Worm (Caenorhabditis elegans) whole organism, L4 larva: ENCODE measurements around the gene T05H10.4.

Source experiments
- F37D6.2 ChIP-seq: sonication (generic microtip); optimal IDR thresholded peaks from 2 replicates; lab custom pipeline; 2016; ENCODE audit warnings: mild to moderate bottlenecking, missing genetic modification characterization, missing compliant biosample characterization
- F49E8.2 ChIP-seq: sonication (generic microtip); optimal IDR thresholded peaks from 2 replicates; lab custom pipeline; 2016; ENCODE audit warnings: missing compliant biosample characterization, mild to moderate bottlenecking, missing genetic modification characterization, borderline replicate concordance
- Y75B8A.6 ChIP-seq: fragments of 200-800 bp; sonication (Bioruptor generic); IDR thresholded peaks from 2 replicates; pipeline ENCODE4 v1.3.6; 2022; ENCODE audit warnings: missing genetic modification reagents, missing genetic modification characterization, missing compliant biosample characterization
- aha-1 ChIP-seq: fragments of 150-350 bp; peaks from one replicate; lab custom pipeline; 2014; ENCODE audit warnings: missing biosample characterization, missing genetic modification characterization
- attf-4 ChIP-seq: sonication (generic microtip); optimal IDR thresholded peaks from 3 replicates; lab custom pipeline; 2017; ENCODE audit warnings: missing biosample characterization, missing genetic modification characterization
- ceh-20 ChIP-seq: fragments of 200-800 bp; sonication (Bioruptor generic); IDR thresholded peaks from 2 replicates; pipeline ENCODE4 v1.3.6; 2022; ENCODE audit warnings: missing genetic modification reagents, missing genetic modification characterization, missing compliant biosample characterization
- ceh-28 ChIP-seq: fragments of 150-350 bp; optimal IDR thresholded peaks from 2 replicates; lab custom pipeline; 2014; ENCODE audit warnings: missing biosample characterization, missing genetic modification reagents, missing genetic modification characterization
- ceh-32 ChIP-seq: sonication (generic microtip); optimal IDR thresholded peaks from 2 replicates; lab custom pipeline; 2016; ENCODE audit warnings: mild to moderate bottlenecking, missing genetic modification characterization, missing compliant biosample characterization; ENCODE audit not compliant: poor library complexity
- ces-1 ChIP-seq: fragments of 150-350 bp; sonication (generic microtip); optimal IDR thresholded peaks from 4 replicates; lab custom pipeline; 2014; ENCODE audit warnings: missing biosample characterization, missing genetic modification reagents, missing genetic modification characterization
- cey-2 ChIP-seq: sonication (generic microtip); optimal IDR thresholded peaks from 3 replicates; lab custom pipeline; 2017; ENCODE audit warnings: missing genetic modification characterization, mild to moderate bottlenecking, missing compliant biosample characterization, antibody characterized with exemption, borderline replicate concordance; ENCODE audit not compliant: insufficient read depth
- ctbp-1 ChIP-seq: fragments of 200-800 bp; sonication (Bioruptor generic); IDR thresholded peaks from 2 replicates; pipeline ENCODE4 v1.3.6; 2022; ENCODE audit warnings: missing genetic modification reagents, missing genetic modification characterization, missing compliant biosample characterization
- daf-12 ChIP-seq: fragments of 150-350 bp; optimal IDR thresholded peaks from 2 replicates; lab custom pipeline; 2014; ENCODE audit warnings: missing biosample characterization, missing genetic modification reagents, missing genetic modification characterization
- daf-16 ChIP-seq, 3 experiments: sonication (generic microtip); optimal IDR thresholded peaks; 2 replicates each; lab custom pipeline; 2016 to 2017; ENCODE audit warnings: missing genetic modification characterization in 3 of 3, missing genetic modification reagents in 3 of 3, mild to moderate bottlenecking in 2 of 3, missing compliant biosample characterization in 2 of 3, missing biosample characterization in 1 of 3, moderate library complexity in 1 of 3
- daf-19 ChIP-seq: fragments of 200-800 bp; sonication (Bioruptor generic); conservative IDR thresholded peaks from 2 replicates; pipeline ENCODE4 v1.3.6; 2022; ENCODE audit warnings: missing genetic modification characterization, missing compliant biosample characterization
- dmd-6 ChIP-seq: fragments of 200-800 bp; sonication (Bioruptor generic); IDR thresholded peaks from 2 replicates; pipeline ENCODE4 v1.3.6; 2022; ENCODE audit warnings: missing genetic modification reagents, missing genetic modification characterization, missing compliant biosample characterization
- dve-1 ChIP-seq: sonication (generic microtip); optimal IDR thresholded peaks from 2 replicates; lab custom pipeline; 2017; ENCODE audit warnings: antibody characterized with exemption, mild to moderate bottlenecking, missing genetic modification characterization, missing compliant biosample characterization; ENCODE audit not compliant: insufficient read depth
- egl-27 ChIP-seq: sonication (generic microtip); optimal IDR thresholded peaks from 3 replicates; lab custom pipeline; 2017; ENCODE audit warnings: missing biosample characterization, missing genetic modification reagents, missing genetic modification characterization
- fkh-10 ChIP-seq: fragments of 150-350 bp; optimal IDR thresholded peaks from 2 replicates; lab custom pipeline; 2014; ENCODE audit warnings: missing biosample characterization, missing genetic modification reagents, missing genetic modification characterization
- fos-1 ChIP-seq: fragments of 150-350 bp; optimal IDR thresholded peaks from 2 replicates; lab custom pipeline; 2014; ENCODE audit warnings: missing biosample characterization, missing genetic modification characterization
- hif-1 ChIP-seq, 2 experiments: sonication (generic microtip); optimal IDR thresholded peaks; 2 replicates each; lab custom pipeline; 2016 to 2017; ENCODE audit warnings: missing compliant biosample characterization in 2 of 2, missing genetic modification characterization in 2 of 2, missing genetic modification reagents in 2 of 2, missing genotype in 2 of 2, mild to moderate bottlenecking in 1 of 2
- hlh-11 ChIP-seq: fragments of 200-800 bp; sonication (Bioruptor generic); optimal IDR thresholded peaks from 2 replicates; lab custom pipeline; 2018; ENCODE audit warnings: mild to moderate bottlenecking, missing genetic modification characterization, missing compliant biosample characterization
- hlh-30 ChIP-seq: sonication (generic microtip); optimal IDR thresholded peaks from 2 replicates; lab custom pipeline; 2017; ENCODE audit warnings: antibody characterized with exemption, mild to moderate bottlenecking, missing genetic modification characterization, missing compliant biosample characterization; ENCODE audit not compliant: insufficient read depth
- jun-1 ChIP-seq: fragments of 150-350 bp; optimal IDR thresholded peaks from 2 replicates; lab custom pipeline; 2014; ENCODE audit warnings: missing biosample characterization, missing genetic modification reagents, missing genetic modification characterization
- lim-7 ChIP-seq: fragments of 200-800 bp; sonication (Bioruptor generic); IDR thresholded peaks from 2 replicates; pipeline ENCODE4 v1.3.6; 2022; ENCODE audit warnings: missing genetic modification characterization, missing compliant biosample characterization
- lin-1 ChIP-seq: fragments of 200-800 bp; sonication (Bioruptor generic); IDR thresholded peaks from 2 replicates; pipeline ENCODE4 v1.3.6; 2022; ENCODE audit warnings: missing genetic modification reagents, missing genetic modification characterization, missing compliant biosample characterization
- lin-38 ChIP-seq: fragments of 200-800 bp; sonication (Bioruptor generic); IDR thresholded peaks from 2 replicates; pipeline ENCODE4 v1.3.6; 2022; ENCODE audit warnings: missing genetic modification reagents, missing genetic modification characterization, missing compliant biosample characterization
- lir-3 ChIP-seq: sonication (generic microtip); optimal IDR thresholded peaks from 2 replicates; lab custom pipeline; 2016; ENCODE audit warnings: mild to moderate bottlenecking, missing genetic modification characterization, missing compliant biosample characterization
- madf-5 ChIP-seq, 2 experiments: fragments of 200-800 bp; sonication (Bioruptor generic); IDR thresholded peaks; 2 replicates each; pipeline ENCODE4 v1.3.6; 2022; ENCODE audit warnings: missing compliant biosample characterization in 2 of 2, missing genetic modification characterization in 2 of 2
- madf-9 ChIP-seq: fragments of 200-800 bp; sonication (Bioruptor generic); conservative IDR thresholded peaks from 2 replicates; pipeline ENCODE4 v1.3.6; 2022; ENCODE audit warnings: missing genetic modification reagents, missing genetic modification characterization, missing compliant biosample characterization
- mdl-1 ChIP-seq, 2 experiments: fragments of 150-350 bp in 1 of 2; sonication (generic microtip) in 1 of 2; optimal IDR thresholded peaks; 2 replicates each; lab custom pipeline; 2014 to 2017; ENCODE audit warnings: missing biosample characterization in 2 of 2, missing genetic modification characterization in 2 of 2
- mep-1 ChIP-seq: fragments of 150-350 bp; sonication (generic microtip); optimal IDR thresholded peaks from 3 replicates; lab custom pipeline; 2014; ENCODE audit warnings: missing biosample characterization, missing genetic modification characterization
- mes-2 ChIP-seq: sonication (generic microtip); optimal IDR thresholded peaks from 2 replicates; lab custom pipeline; 2016; ENCODE audit warnings: missing genotype, mild to moderate bottlenecking, missing genetic modification characterization, missing compliant biosample characterization; ENCODE audit not compliant: poor library complexity, severe bottlenecking
- nhr-10 ChIP-seq: fragments of 150-350 bp; optimal IDR thresholded peaks from 2 replicates; lab custom pipeline; 2014; ENCODE audit warnings: missing biosample characterization, missing genetic modification characterization
- nhr-102 ChIP-seq: sonication (generic microtip); optimal IDR thresholded peaks from 2 replicates; lab custom pipeline; 2016; ENCODE audit warnings: mild to moderate bottlenecking, missing genetic modification characterization, moderate library complexity, missing compliant biosample characterization
- nhr-28 ChIP-seq: fragments of 150-350 bp; optimal IDR thresholded peaks from 2 replicates; lab custom pipeline; 2014; ENCODE audit warnings: missing biosample characterization, missing genetic modification characterization
- nhr-42 ChIP-seq: fragments of 200-800 bp; sonication (Bioruptor generic); IDR thresholded peaks from 2 replicates; pipeline ENCODE4 v1.3.6; 2022; ENCODE audit warnings: missing genetic modification characterization, missing compliant biosample characterization
- nhr-48 ChIP-seq: sonication (generic microtip); optimal IDR thresholded peaks from 2 replicates; lab custom pipeline; 2016; ENCODE audit warnings: mild to moderate bottlenecking, missing genetic modification characterization, missing compliant biosample characterization
- pha-4 ChIP-seq, 2 experiments: fragments of 150-350 bp in 1 of 2; fragments of 200-800 bp in 1 of 2; sonication (Bioruptor generic) in 1 of 2; IDR thresholded peaks in 1 of 2; optimal IDR thresholded peaks in 1 of 2; 2 replicates each; pipeline versions ENCODE4 v1.3.6 to Lab custom; 2014 to 2022; ENCODE audit warnings: missing genetic modification characterization in 2 of 2, missing genetic modification reagents in 2 of 2, missing biosample characterization in 1 of 2, missing compliant biosample characterization in 1 of 2
- php-3 ChIP-seq: fragments of 200-800 bp; sonication (Bioruptor generic); IDR thresholded peaks from 2 replicates; pipeline ENCODE4 v1.3.6; 2022; ENCODE audit warnings: missing genetic modification reagents, missing genetic modification characterization, missing compliant biosample characterization
- pqm-1 ChIP-seq: sonication (generic microtip); optimal IDR thresholded peaks from 2 replicates; lab custom pipeline; 2017; ENCODE audit warnings: missing biosample characterization, missing genetic modification characterization
- saeg-2 ChIP-seq: fragments of 200-800 bp; sonication (Bioruptor generic); IDR thresholded peaks from 2 replicates; pipeline ENCODE4 v1.3.6; 2022; ENCODE audit warnings: missing genetic modification reagents, missing genetic modification characterization, missing compliant biosample characterization
- sdz-12 ChIP-seq: fragments of 200-800 bp; sonication (Bioruptor generic); optimal IDR thresholded peaks from 2 replicates; lab custom pipeline; 2018; ENCODE audit warnings: mild to moderate bottlenecking, missing genetic modification characterization, missing compliant biosample characterization
- snpc-4 ChIP-seq: fragments of 150-350 bp; optimal IDR thresholded peaks from 2 replicates; lab custom pipeline; 2014; ENCODE audit warnings: missing biosample characterization, missing genetic modification characterization
- tag-97 ChIP-seq: fragments of 200-800 bp; sonication (Bioruptor generic); IDR thresholded peaks from 2 replicates; pipeline ENCODE4 v1.3.6; 2022; ENCODE audit warnings: missing genetic modification characterization, missing compliant biosample characterization
- tra-1 ChIP-seq: fragments of 200-800 bp; sonication (Bioruptor generic); IDR thresholded peaks from 2 replicates; pipeline ENCODE4 v1.3.6; 2022; ENCODE audit warnings: missing genetic modification reagents, missing genetic modification characterization, missing compliant biosample characterization
- unc-39 ChIP-seq: sonication (generic microtip); optimal IDR thresholded peaks from 2 replicates; lab custom pipeline; 2017; ENCODE audit warnings: missing biosample characterization, missing genetic modification characterization
- zfp-2 ChIP-seq: sonication (generic microtip); optimal IDR thresholded peaks from 2 replicates; lab custom pipeline; 2016; ENCODE audit warnings: mild to moderate bottlenecking, missing genetic modification characterization, missing compliant biosample characterization
- ztf-11 ChIP-seq: fragments of 150-350 bp; optimal IDR thresholded peaks from 2 replicates; lab custom pipeline; 2014; ENCODE audit warnings: missing biosample characterization, missing genetic modification characterization

Gene T05H10.4

ce11 chrII:8032657-8033056, 20.3 kb upstream of the T05H10.4 start, which contains the start of gene nrf-6 (continued):
- no peak for TF ChIP-seq tag-97

ce11 chrII:8034008-8034407, 18.9 kb upstream of the T05H10.4 start:
- TF ChIP-seq aha-1 (tag; lab: Kevin White, UChicago) (peak; percentile 59), snpc-4 (tag; lab: Kevin White, UChicago) (no peak), nhr-10 (tag; lab: Kevin White, UChicago) (no peak), daf-16 (GFP tag; optimal IDR thresholded peaks at IDR 0.05; lab: Kevin White, UChicago) (no peak), daf-16 (tag; optimal IDR thresholded peaks at IDR 0.05; lab: Kevin White, UChicago) (peak; percentile 13), madf-9 (GFP tag; lab: Robert Waterston, UW) (peak; percentile 14; the same call in 1 of the 2 replicates), cey-2 (no peak), jun-1 (tag; lab: Kevin White, UChicago) (no peak), ceh-32 (tag; lab: Kevin White, UChicago) (no peak), ceh-28 (tag; lab: Kevin White, UChicago) (no peak), dve-1 (tag; lab: Kevin White, UChicago) (peak; percentile 25), tra-1 (GFP tag; lab: Robert Waterston, UW) (peak; percentile 66; the same call in 1 of the 2 replicates), unc-39 (tag; lab: Kevin White, UChicago) (no peak), nhr-28 (tag; lab: Kevin White, UChicago) (peak; percentile 21), ces-1 (no peak), egl-27 (tag; lab: Kevin White, UChicago) (no peak), daf-19 (GFP tag; lab: Robert Waterston, UW) (no peak), hif-1 (tag; optimal IDR thresholded peaks at IDR 0.05; lab: Kevin White, UChicago) (no peak), fkh-10 (GFP tag; lab: Kevin White, UChicago) (no peak), ztf-11 (tag; lab: Kevin White, UChicago) (no peak), pqm-1 (tag; lab: Kevin White, UChicago) (peak; percentile 17), lin-1 (GFP tag; lab: Robert Waterston, UW) (0 out of 2 replicates have a peak, but pooled peaks have one; percentile 26), saeg-2 (no peak), nhr-102 (no peak), ceh-20 (GFP tag; lab: Robert Waterston, UW) (peak; percentile 68; the same call in 1 of the 2 replicates), daf-12 (tag; lab: Kevin White, UChicago) (no peak), Y75B8A.6 (no peak), mep-1 (tag; lab: Kevin White, UChicago) (no peak), F37D6.2 (tag; lab: Kevin White, UChicago) (no peak), mdl-1 (tag; optimal IDR thresholded peaks at IDR 0.05; lab: Kevin White, UChicago) (peak in 1 of 2 experiments; percentile 5), nhr-42 (GFP tag; lab: Robert Waterston, UW) (no peak), mes-2 (peak; percentile 10), zfp-2 (tag; lab: Kevin White, UChicago) (no peak), madf-5 (GFP tag; IDR thresholded peaks at IDR 0.05; lab: Robert Waterston, UW) (no peak), F49E8.2 (tag; lab: Kevin White, UChicago) (no peak), pha-4 (GFP tag; IDR thresholded peaks at IDR 0.05; lab: Robert Waterston, UW) (no peak), pha-4 (tag; optimal IDR thresholded peaks at IDR 0.05; lab: Kevin White, UChicago) (no peak), php-3 (GFP tag; lab: Robert Waterston, UW) (peak; percentile 55), nhr-48 (tag; lab: Kevin White, UChicago) (peak; percentile 19), lir-3 (no peak), dmd-6 (GFP tag; lab: Robert Waterston, UW) (peak; percentile 85), lim-7 (no peak), sdz-12 (GFP tag; lab: Kevin White, UChicago) (no peak), attf-4 (no peak), lin-38 (no peak), ctbp-1 (GFP tag; lab: Robert Waterston, UW) (no peak), hlh-11 (tag; lab: Kevin White, UChicago) (peak; percentile 39), fos-1 (tag; lab: Kevin White, UChicago) (no peak), tag-97 (no peak), hlh-30 (tag; lab: Kevin White, UChicago) (peak; percentile 20)
